Fruit fly (Drosophila melanogaster): ENCODE results near the gene Ggt-1.

Ggt-1 gene

dm6 chrX:18522395-18523104 lies 10.2 kb upstream of the Ggt-1 start, which contains the start of gene CG6481:
Gene CG6481 (minus strand): TSS chrX:18522445.
- no peak for TF ChIP-seq Pif1A (GFP tag; optimal IDR thresholded peaks at IDR 0.05)
- peak; percentile 8 for TF ChIP-seq CG17806 (tag; optimal IDR thresholded peaks at IDR 0.05)

dm6 chrX:18520360-18520759 lies 8.0 kb upstream of the Ggt-1 start:
- TF ChIP-seq CG12605 (GFP tag; IDR thresholded peaks at IDR 0.05) (no peak), Pif1A (GFP tag; optimal IDR thresholded peaks at IDR 0.05) (no peak), CG4496 (GFP tag; IDR thresholded peaks at IDR 0.05) (no peak), D1 (tag; optimal IDR thresholded peaks at IDR 0.05) (no peak), Ets98B (GFP tag; IDR thresholded peaks at IDR 0.05) (no peak), CG17806 (tag; optimal IDR thresholded peaks at IDR 0.05) (no peak)

dm6 chrX:18517415-18517814 lies 5.1 kb upstream of the Ggt-1 start:
- TF ChIP-seq CG14655 (GFP tag; optimal IDR thresholded peaks at IDR 0.05) (peak; percentile 10), Snoo (tag; optimal IDR thresholded peaks at IDR 0.05) (no peak), gl (tag; optimal IDR thresholded peaks at IDR 0.05) (no peak), CG8159 (tag; optimal IDR thresholded peaks at IDR 0.05) (no peak), CG32121 (GFP tag; IDR thresholded peaks at IDR 0.05) (peak; percentile 28; the same call in 1 of the 2 replicates), CG12605 (GFP tag; IDR thresholded peaks at IDR 0.05) (peak; percentile 48; the same call in 1 of the 2 replicates), CG17806 (tag; optimal IDR thresholded peaks at IDR 0.05) (no peak), Ets98B (GFP tag; IDR thresholded peaks at IDR 0.05) (peak; percentile 64), Pif1B (GFP tag; optimal IDR thresholded peaks at IDR 0.05) (no peak), rn (GFP tag; IDR thresholded peaks at IDR 0.05) (no peak), CG13204 (GFP tag; optimal IDR thresholded peaks at IDR 0.05) (peak; percentile 48), CG34367 (tag; optimal IDR thresholded peaks at IDR 0.05) (no peak), EcR (GFP tag; optimal IDR thresholded peaks at IDR 0.05) (no peak), CG9948 (tag; optimal IDR thresholded peaks at IDR 0.05) (no peak), Pif1A (GFP tag; optimal IDR thresholded peaks at IDR 0.05) (no peak), CG10348 (GFP tag; IDR thresholded peaks at IDR 0.05) (no peak), fd96Ca (GFP tag; IDR thresholded peaks at IDR 0.05) (no peak), D1 (tag; optimal IDR thresholded peaks at IDR 0.05) (no peak), CG4496 (GFP tag; IDR thresholded peaks at IDR 0.05) (peak; percentile 77), CG8301 (tag; optimal IDR thresholded peaks at IDR 0.05) (no peak), CG15710 (tag; optimal IDR thresholded peaks at IDR 0.05) (peak; percentile 6)

dm6 chrX:18515988-18516541 lies 3.7 kb upstream of the Ggt-1 start:
- 0 out of 3 replicates have a peak, but pooled peaks have one; percentile 42 for TF ChIP-seq fd96Ca (GFP tag; IDR thresholded peaks at IDR 0.05)
- TF ChIP-seq CG8159 (tag; optimal IDR thresholded peaks at IDR 0.05): peak; percentile 21
- TF ChIP-seq CG8301 (tag; optimal IDR thresholded peaks at IDR 0.05): no peak
- peak; percentile 9 for TF ChIP-seq CG14655 (GFP tag; optimal IDR thresholded peaks at IDR 0.05)
- TF ChIP-seq EcR (GFP tag; optimal IDR thresholded peaks at IDR 0.05): no peak
- TF ChIP-seq CG32121 (GFP tag; IDR thresholded peaks at IDR 0.05): no peak
- peak; percentile 15; the same call in 1 of the 2 replicates for TF ChIP-seq CG12605 (GFP tag; IDR thresholded peaks at IDR 0.05)
- TF ChIP-seq D1 (tag; optimal IDR thresholded peaks at IDR 0.05): no peak
- TF ChIP-seq CG4496 (GFP tag; IDR thresholded peaks at IDR 0.05): peak; percentile 68
- no peak for TF ChIP-seq CG13204 (GFP tag; optimal IDR thresholded peaks at IDR 0.05)
- no peak for TF ChIP-seq Ets98B (GFP tag; IDR thresholded peaks at IDR 0.05)
- TF ChIP-seq CG9948 (tag; optimal IDR thresholded peaks at IDR 0.05): no peak
- no peak for TF ChIP-seq CG34367 (tag; optimal IDR thresholded peaks at IDR 0.05)
- TF ChIP-seq CG17806 (tag; optimal IDR thresholded peaks at IDR 0.05): no peak
- TF ChIP-seq Snoo (tag; optimal IDR thresholded peaks at IDR 0.05): no peak
- no peak for TF ChIP-seq Pif1A (GFP tag; optimal IDR thresholded peaks at IDR 0.05)

- TF ChIP-seq CG4496 (GFP tag; IDR thresholded peaks at IDR 0.05): peak; percentile 9; the same call in 2 of the 3 replicates
- TF ChIP-seq EcR (GFP tag; optimal IDR thresholded peaks at IDR 0.05): peak; percentile 31
- TF ChIP-seq Ets98B (GFP tag; IDR thresholded peaks at IDR 0.05): no peak
Measured at dm6 chrX:18515205-18515921, 3.0 kb upstream of the Ggt-1 start, which contains the start of the genes Bx and HisRS. Gene Bx (plus strand): TSS chrX:18515428. Gene HisRS (plus strand): TSS chrX:18515428.

- TF ChIP-seq Pif1A (GFP tag; optimal IDR thresholded peaks at IDR 0.05): no peak
- TF ChIP-seq CG8301 (tag; optimal IDR thresholded peaks at IDR 0.05): no peak
- TF ChIP-seq fd96Ca (GFP tag; IDR thresholded peaks at IDR 0.05): no peak
- TF ChIP-seq CG12605 (GFP tag; IDR thresholded peaks at IDR 0.05): no peak
- no peak for TF ChIP-seq Pif1B (GFP tag; optimal IDR thresholded peaks at IDR 0.05)
- TF ChIP-seq Ets98B (GFP tag; IDR thresholded peaks at IDR 0.05): no peak
- TF ChIP-seq CG10348 (GFP tag; IDR thresholded peaks at IDR 0.05): no peak
- TF ChIP-seq CG4496 (GFP tag; IDR thresholded peaks at IDR 0.05): no peak
- TF ChIP-seq CG32121 (GFP tag; IDR thresholded peaks at IDR 0.05): no peak
- no peak for TF ChIP-seq CG8159 (tag; optimal IDR thresholded peaks at IDR 0.05)
- TF ChIP-seq rn (GFP tag; IDR thresholded peaks at IDR 0.05): no peak
- TF ChIP-seq CG9948 (tag; optimal IDR thresholded peaks at IDR 0.05): no peak
- TF ChIP-seq CG14655 (GFP tag; optimal IDR thresholded peaks at IDR 0.05): no peak
- TF ChIP-seq CG15710 (tag; optimal IDR thresholded peaks at IDR 0.05): no peak
- TF ChIP-seq CG13204 (GFP tag; optimal IDR thresholded peaks at IDR 0.05): no peak
- no peak for TF ChIP-seq EcR (GFP tag; optimal IDR thresholded peaks at IDR 0.05)
- TF ChIP-seq CG34367 (tag; optimal IDR thresholded peaks at IDR 0.05): no peak
- TF ChIP-seq D1 (tag; optimal IDR thresholded peaks at IDR 0.05): no peak
Measured at dm6 chrX:18514767-18515166, 2.4 kb upstream of the Ggt-1 start, which contains the start of gene CG6470. Gene CG6470 (minus strand): TSS chrX:18514867.

Measured in whole organism, pupa.